Worm (Caenorhabditis elegans) whole organism, L2 larva: ENCODE results near the gene T05E12.8.

Experiments used
- R02D3.7 ChIP-seq: fragments of 150-350 bp; optimal IDR thresholded peaks from 2 replicates; lab custom pipeline; 2014; ENCODE audit warnings: missing biosample characterization, missing genetic modification characterization
- aly-2 ChIP-seq: fragments of 150-350 bp; optimal IDR thresholded peaks from 2 replicates; lab custom pipeline; 2014; ENCODE audit warnings: missing biosample characterization, missing genetic modification characterization
- blmp-1 ChIP-seq: sonication (generic microtip); optimal IDR thresholded peaks from 2 replicates; lab custom pipeline; 2017; ENCODE audit warnings: missing genetic modification characterization, mild to moderate bottlenecking, missing compliant biosample characterization, antibody characterized with exemption, moderate library complexity; ENCODE audit not compliant: insufficient read depth
- ceh-16 ChIP-seq: fragments of 150-350 bp; optimal IDR thresholded peaks from 2 replicates; lab custom pipeline; 2014; ENCODE audit warnings: missing biosample characterization, missing genetic modification characterization
- elt-3 ChIP-seq: sonication (generic microtip); optimal IDR thresholded peaks from 2 replicates; lab custom pipeline; 2017; ENCODE audit warnings: missing biosample characterization, missing genetic modification characterization
- lin-13 ChIP-seq: fragments of 150-350 bp; optimal IDR thresholded peaks from 2 replicates; lab custom pipeline; 2014; ENCODE audit warnings: missing biosample characterization, missing genetic modification reagents, missing genetic modification characterization
- mdl-1 ChIP-seq, 2 experiments: fragments of 150-350 bp in 1 of 2; sonication (generic microtip) in 1 of 2; optimal IDR thresholded peaks; 2 replicates each; lab custom pipeline; 2017; ENCODE audit warnings: missing biosample characterization in 2 of 2, missing genetic modification characterization in 2 of 2
- nhr-237 ChIP-seq: fragments of 150-350 bp; optimal IDR thresholded peaks from 2 replicates; lab custom pipeline; 2014; ENCODE audit warnings: missing biosample characterization, missing genetic modification characterization
- unc-39 ChIP-seq: fragments of 150-350 bp; optimal IDR thresholded peaks from 2 replicates; lab custom pipeline; 2014; ENCODE audit warnings: missing biosample characterization, missing genetic modification characterization

DNA sequence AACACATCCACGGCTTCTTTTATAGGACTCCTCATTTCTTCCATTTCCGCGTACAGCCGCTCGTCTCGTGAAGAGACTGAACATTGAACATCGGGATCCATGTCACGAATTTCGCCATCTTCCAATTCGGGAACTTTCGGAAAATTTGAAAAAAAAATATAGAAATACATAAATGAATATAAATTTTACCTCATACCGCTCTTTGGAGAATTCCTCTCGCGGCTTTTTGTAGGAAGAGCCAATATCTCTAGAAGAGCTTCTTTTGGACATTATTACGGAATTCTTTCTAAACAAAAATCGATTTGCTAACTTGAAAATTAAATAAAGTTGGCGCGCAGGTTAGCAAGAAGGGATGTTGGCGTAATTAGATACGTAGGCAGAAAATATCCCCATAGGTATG, 13.8 kb downstream of the T05E12.8 start, which contains the start of gene T05E12.9:
- no peak for TF ChIP-seq ceh-16
- TF ChIP-seq elt-3 (tag; lab: Kevin White, UChicago) = no peak
- no peak for TF ChIP-seq unc-39 (tag; lab: Kevin White, UChicago)
- TF ChIP-seq lin-13 (GFP tag; lab: Kevin White, UChicago) = no peak
- no peak for TF ChIP-seq blmp-1 (tag; lab: Kevin White, UChicago)
- no peak for TF ChIP-seq mdl-1 (tag; optimal IDR thresholded peaks at IDR 0.05; lab: Kevin White, UChicago)
- no peak for TF ChIP-seq R02D3.7 (tag; lab: Kevin White, UChicago)
- TF ChIP-seq aly-2 = no peak
- TF ChIP-seq nhr-237 (tag; lab: Kevin White, UChicago) = no peak
